Worm (Caenorhabditis elegans): Measurements from ENCODE around the gene F58F9.6.
"Not testable (repeated sequence)": the region's sequence is repeated elsewhere in the genome, so short reads cannot be mapped to it uniquely, and the experiment has no call there.

Gene F58F9.6

ce11 chrIV:6259732-6260131, 22.3 kb upstream of the F58F9.6 start, which contains the start of gene nlp-16:
Gene nlp-16 (minus strand): TSS chrIV:6259832.
- no peak for TF ChIP-seq klf-2 (GFP tag; conservative IDR thresholded peaks at IDR 0.05)

DNA sequence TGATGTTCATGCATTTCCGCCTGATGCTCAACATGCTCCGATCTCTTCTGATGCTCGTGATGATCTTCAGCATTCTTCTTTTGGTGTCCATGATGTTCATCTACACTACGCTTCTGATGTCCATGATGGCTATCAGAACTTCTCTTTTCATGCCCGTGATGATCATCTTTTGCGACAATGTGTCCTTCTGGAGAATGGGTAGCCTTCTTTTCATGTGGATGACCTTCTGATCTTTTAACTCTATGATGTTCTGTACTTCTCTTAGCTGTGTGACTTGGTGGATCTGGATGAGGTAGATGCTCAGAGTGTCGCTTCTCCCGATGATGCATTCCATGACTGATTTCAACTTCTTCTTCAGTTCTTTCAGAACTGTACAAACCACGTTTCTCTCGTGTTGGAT, 21.6 kb upstream of the F58F9.6 start:
- TF ChIP-seq klf-2 (GFP tag; conservative IDR thresholded peaks at IDR 0.05) (no peak), T22C8.4 (GFP tag; IDR thresholded peaks at IDR 0.05) (no peak), ref-1 (GFP tag; conservative IDR thresholded peaks at IDR 0.05) (no peak), cog-1 (tag; optimal IDR thresholded peaks at IDR 0.05) (no peak), ztf-29 (GFP tag; IDR thresholded peaks at IDR 0.05) (no peak)

- TF ChIP-seq med-1 (GFP tag; optimal IDR thresholded peaks at IDR 0.05; ENCODE audit: insufficient read depth), result no peak
- TF ChIP-seq klf-2 (GFP tag; conservative IDR thresholded peaks at IDR 0.05), result no peak
- TF ChIP-seq T22C8.4 (GFP tag; IDR thresholded peaks at IDR 0.05), result no peak
- TF ChIP-seq ztf-29 (GFP tag; IDR thresholded peaks at IDR 0.05), result no peak
- no peak for TF ChIP-seq tab-1 (GFP tag; IDR thresholded peaks at IDR 0.05)
- TF ChIP-seq ztf-23 (GFP tag; IDR thresholded peaks at IDR 0.05), result no peak
- no peak for TF ChIP-seq cog-1 (tag; optimal IDR thresholded peaks at IDR 0.05)
- no peak for TF ChIP-seq ref-1 (GFP tag; conservative IDR thresholded peaks at IDR 0.05)
- no peak for TF ChIP-seq flt-1 (GFP tag; IDR thresholded peaks at IDR 0.05)
These were observed 17.2 kb upstream of the F58F9.6 start, which contains the start of gene T13A10.64 for ce11 chrIV:6254635-6255034. Gene T13A10.64 (plus strand): TSS chrIV:6254935.

DNA sequence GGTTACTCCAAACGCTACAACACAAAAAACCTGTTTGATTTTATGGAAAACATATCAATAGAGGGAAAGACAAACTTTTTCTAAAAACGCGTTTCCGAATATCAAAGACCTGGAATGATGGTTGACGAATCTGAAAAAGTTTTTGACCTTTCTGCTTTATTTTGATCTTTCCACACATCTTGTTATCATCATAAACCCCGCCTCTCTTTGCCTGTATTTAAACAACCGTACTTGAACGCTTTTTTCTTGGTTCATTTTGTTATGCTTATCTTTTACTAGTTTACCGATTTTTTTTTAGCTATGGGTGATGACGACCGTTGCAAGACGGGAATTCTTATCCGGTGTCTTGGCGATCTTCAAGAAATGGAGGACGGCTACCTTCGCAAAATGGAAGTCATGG, 15.6 kb upstream of the F58F9.6 start, which contains the start of gene T13A10.2:
TSS of gene T13A10.2 (plus strand) at position 301 of the 400 bp plus-strand sequence.
- not testable (repeated sequence) for TF ChIP-seq ztf-29, ztf-23, T22C8.4 (GFP tag; IDR thresholded peaks at IDR 0.05)

ce11 chrIV:6249591-6249990, 12.2 kb upstream of the F58F9.6 start, which contains the start of gene F58F9.1:
Gene F58F9.1 (plus strand): TSS chrIV:6249841.
- TF ChIP-seq tab-1 (GFP tag; IDR thresholded peaks at IDR 0.05) (no peak), flt-1 (GFP tag; IDR thresholded peaks at IDR 0.05) (no peak), ztf-29 (GFP tag; IDR thresholded peaks at IDR 0.05) (no peak), med-1 (GFP tag; optimal IDR thresholded peaks at IDR 0.05; ENCODE audit: insufficient read depth) (no peak), klf-2 (GFP tag; conservative IDR thresholded peaks at IDR 0.05) (no peak), cog-1 (tag; optimal IDR thresholded peaks at IDR 0.05) (no peak), ref-1 (GFP tag; conservative IDR thresholded peaks at IDR 0.05) (no peak), ztf-23 (GFP tag; IDR thresholded peaks at IDR 0.05) (no peak), T22C8.4 (GFP tag; IDR thresholded peaks at IDR 0.05) (no peak)

- TF ChIP-seq med-1 (GFP tag; optimal IDR thresholded peaks at IDR 0.05; ENCODE audit: insufficient read depth) (no peak), tab-1 (GFP tag; IDR thresholded peaks at IDR 0.05) (no peak), ztf-29 (GFP tag; IDR thresholded peaks at IDR 0.05) (no peak), flt-1 (GFP tag; IDR thresholded peaks at IDR 0.05) (no peak), klf-2 (GFP tag; conservative IDR thresholded peaks at IDR 0.05) (no peak), T22C8.4 (GFP tag; IDR thresholded peaks at IDR 0.05) (no peak)
These were observed 11.1 kb upstream of the F58F9.6 start, which contains the start of gene acox-3 for ce11 chrIV:6248486-6248885. Gene acox-3 (minus strand): TSS chrIV:6248492.

DNA sequence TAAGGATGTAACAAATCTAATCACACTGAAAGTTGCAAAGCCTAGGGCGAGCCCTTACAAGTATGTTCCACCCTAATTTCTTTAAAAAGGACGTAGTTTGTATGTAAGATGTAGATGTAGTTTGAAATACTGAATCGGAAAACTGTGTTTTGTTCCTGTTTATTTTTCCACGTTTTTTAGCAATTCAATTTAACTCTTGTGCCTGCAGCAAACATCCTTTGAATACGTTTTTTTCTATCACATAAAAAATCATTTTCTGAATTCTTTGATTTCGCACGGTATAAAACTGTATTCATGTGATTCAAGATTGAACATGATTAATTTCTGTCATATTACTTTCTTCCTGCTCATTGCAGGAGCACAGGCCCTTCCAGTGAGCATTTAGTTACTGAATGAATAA, 2.6 kb upstream of the F58F9.6 start, which contains the start of gene F58F9.9:
TSS of gene F58F9.9 (plus strand) at position 301 of the 400 bp plus-strand sequence.
- no peak for TF ChIP-seq klf-2 (GFP tag; conservative IDR thresholded peaks at IDR 0.05)
- TF ChIP-seq cog-1 (tag; optimal IDR thresholded peaks at IDR 0.05), result no peak
- no peak for TF ChIP-seq T22C8.4 (GFP tag; IDR thresholded peaks at IDR 0.05)
- no peak for TF ChIP-seq med-1 (GFP tag; optimal IDR thresholded peaks at IDR 0.05; ENCODE audit: insufficient read depth)
- TF ChIP-seq ztf-29 (GFP tag; IDR thresholded peaks at IDR 0.05), result no peak
- no peak for TF ChIP-seq flt-1 (GFP tag; IDR thresholded peaks at IDR 0.05)
- no peak for TF ChIP-seq ztf-23 (GFP tag; IDR thresholded peaks at IDR 0.05)
- no peak for TF ChIP-seq tab-1 (GFP tag; IDR thresholded peaks at IDR 0.05)
- no peak for TF ChIP-seq ref-1 (GFP tag; conservative IDR thresholded peaks at IDR 0.05)

DNA sequence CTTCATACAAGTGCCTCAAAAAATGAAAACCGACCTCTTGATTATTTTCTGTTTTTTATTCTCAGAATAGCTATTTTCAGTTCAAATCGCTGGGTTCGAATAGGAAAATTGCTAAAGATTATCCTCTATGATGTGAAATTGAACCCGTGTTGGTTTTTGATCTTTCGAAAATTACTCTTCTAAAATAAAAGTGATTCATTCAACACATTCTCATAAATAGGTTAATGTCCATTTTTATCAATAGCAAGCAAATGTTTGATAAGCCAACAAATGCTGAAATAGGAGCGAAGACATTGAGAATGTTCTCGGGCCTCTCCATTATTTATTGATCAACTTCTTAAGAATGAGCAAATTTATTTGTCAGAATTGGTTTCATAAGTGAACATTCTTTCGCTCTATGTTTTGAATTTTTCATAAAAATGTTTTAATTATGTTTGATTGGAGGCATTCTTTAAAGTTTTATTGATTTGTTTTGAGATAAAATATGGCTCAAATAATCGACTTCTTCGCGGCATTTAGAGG, 4.6 kb downstream of the F58F9.6 start, which contains the start of gene F58F9.3:
TSS of gene F58F9.3 (plus strand) at position 472 of the 522 bp plus-strand sequence.
- TF ChIP-seq tab-1 (GFP tag; IDR thresholded peaks at IDR 0.05), result no peak

DNA sequence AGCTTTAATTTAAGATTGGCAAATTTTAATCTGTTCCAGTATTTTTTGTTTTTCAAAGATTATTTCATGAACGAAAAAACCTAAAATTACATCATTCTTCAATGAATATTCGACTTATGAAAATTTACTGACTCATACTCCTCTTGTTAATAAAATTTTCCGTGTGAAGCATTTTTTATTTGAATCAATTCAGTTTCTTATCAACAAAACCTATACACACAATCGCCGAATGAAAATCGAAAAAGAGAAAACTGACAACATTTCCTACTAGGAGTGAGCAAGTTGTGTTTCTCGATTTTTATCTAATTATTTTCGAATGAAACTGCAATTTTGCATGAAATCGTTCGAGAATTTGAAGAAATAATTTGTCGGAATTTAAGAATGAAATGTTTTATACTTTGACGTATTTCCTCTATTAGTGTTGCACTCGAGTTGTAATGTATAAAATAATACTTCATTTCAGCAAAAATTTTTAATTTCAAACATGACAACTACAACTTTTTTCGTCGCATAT, 6.8 kb downstream of the F58F9.6 start, which contains the start of gene F58F9.4:
TSS of gene F58F9.4 (plus strand) at position 464 of the 514 bp plus-strand sequence.
- no peak for TF ChIP-seq klf-2 (GFP tag; conservative IDR thresholded peaks at IDR 0.05)

ce11 chrIV:6227974-6228373, 9.4 kb downstream of the F58F9.6 start, which contains the start of gene C49A9.1:
Gene C49A9.1 (plus strand): TSS chrIV:6228190.
- TF ChIP-seq tab-1 (GFP tag; IDR thresholded peaks at IDR 0.05) (no peak), flt-1 (GFP tag; IDR thresholded peaks at IDR 0.05) (no peak), T22C8.4 (GFP tag; IDR thresholded peaks at IDR 0.05) (no peak), cog-1 (tag; optimal IDR thresholded peaks at IDR 0.05) (no peak), klf-2 (GFP tag; conservative IDR thresholded peaks at IDR 0.05) (no peak), ztf-29 (GFP tag; IDR thresholded peaks at IDR 0.05) (no peak), ref-1 (GFP tag; conservative IDR thresholded peaks at IDR 0.05) (no peak), med-1 (GFP tag; optimal IDR thresholded peaks at IDR 0.05; ENCODE audit: insufficient read depth) (no peak), ztf-23 (GFP tag; IDR thresholded peaks at IDR 0.05) (no peak)

- no peak for TF ChIP-seq ref-1 (GFP tag; conservative IDR thresholded peaks at IDR 0.05)
- no peak for TF ChIP-seq med-1 (GFP tag; optimal IDR thresholded peaks at IDR 0.05; ENCODE audit: insufficient read depth)
- no peak for TF ChIP-seq T22C8.4 (GFP tag; IDR thresholded peaks at IDR 0.05)
- no peak for TF ChIP-seq ztf-29 (GFP tag; IDR thresholded peaks at IDR 0.05)
- no peak for TF ChIP-seq tab-1 (GFP tag; IDR thresholded peaks at IDR 0.05)
- TF ChIP-seq flt-1 (GFP tag; IDR thresholded peaks at IDR 0.05), result no peak
- TF ChIP-seq klf-2 (GFP tag; conservative IDR thresholded peaks at IDR 0.05), result no peak
- no peak for TF ChIP-seq cog-1 (tag; optimal IDR thresholded peaks at IDR 0.05)
- no peak for TF ChIP-seq ztf-23 (GFP tag; IDR thresholded peaks at IDR 0.05)
These were observed 12.3 kb downstream of the F58F9.6 start, which contains the start of gene C49A9.2 for ce11 chrIV:6225143-6225542. Gene C49A9.2 (plus strand): TSS chrIV:6225443.
